Worm (Caenorhabditis elegans): ENCODE measurements around the gene scl-27.

The scl-27 gene

DNA sequence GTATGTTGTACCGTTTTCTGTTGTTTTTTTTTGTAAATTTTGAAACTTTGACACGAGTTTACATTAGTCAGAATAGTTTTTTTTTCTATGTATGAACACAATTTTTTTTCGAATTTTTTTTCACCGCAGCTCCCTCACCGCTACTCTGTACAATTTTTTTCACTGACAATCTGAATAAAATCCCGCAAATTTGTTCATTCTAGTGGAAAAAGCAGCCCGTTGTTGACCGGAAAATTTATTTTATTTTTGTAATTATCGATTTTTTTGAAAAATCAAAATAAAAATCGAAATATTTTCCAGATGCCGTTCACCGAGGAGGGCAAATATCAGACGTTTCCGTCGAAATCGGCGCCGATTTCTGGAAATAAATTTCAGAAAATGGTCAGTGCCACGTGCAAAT, 40.4 kb upstream of the scl-27 start, which contains the start of gene T22H9.1:
TSS of gene T22H9.1 (plus strand) at position 301 of the 400 bp plus-strand sequence.
- no peak for TF ChIP-seq lin-32 (GFP tag; optimal IDR thresholded peaks at IDR 0.05)
- TF ChIP-seq mls-2 (tag; optimal IDR thresholded peaks at IDR 0.05): no peak
- no peak for TF ChIP-seq lin-13 (tag; optimal IDR thresholded peaks at IDR 0.05)
- no peak for TF ChIP-seq ceh-39 (tag; optimal IDR thresholded peaks at IDR 0.05)
- TF ChIP-seq ceh-43 (GFP tag; optimal IDR thresholded peaks at IDR 0.05): no peak
- TF ChIP-seq tbx-8 (GFP tag; optimal IDR thresholded peaks at IDR 0.05): no peak
- TF ChIP-seq mab-5 (tag; optimal IDR thresholded peaks at IDR 0.05): no peak
- no peak for TF ChIP-seq ces-1 (GFP tag; optimal IDR thresholded peaks at IDR 0.05)
- TF ChIP-seq elt-1 (tag; optimal IDR thresholded peaks at IDR 0.05; ENCODE audit: borderline replicate concordance, insufficient read depth): no peak
- TF ChIP-seq snpc-4 (tag; optimal IDR thresholded peaks at IDR 0.05): no peak
- no peak for TF ChIP-seq sptf-1 (tag; optimal IDR thresholded peaks at IDR 0.05)
- TF ChIP-seq elt-3 (tag; optimal IDR thresholded peaks at IDR 0.05): no peak
- TF ChIP-seq nhr-76 (tag; optimal IDR thresholded peaks at IDR 0.05): no peak
- no peak for TF ChIP-seq ham-2 (GFP tag; optimal IDR thresholded peaks at IDR 0.05)
- no peak for TF ChIP-seq nhr-2 (tag; optimal IDR thresholded peaks at IDR 0.05)

DNA sequence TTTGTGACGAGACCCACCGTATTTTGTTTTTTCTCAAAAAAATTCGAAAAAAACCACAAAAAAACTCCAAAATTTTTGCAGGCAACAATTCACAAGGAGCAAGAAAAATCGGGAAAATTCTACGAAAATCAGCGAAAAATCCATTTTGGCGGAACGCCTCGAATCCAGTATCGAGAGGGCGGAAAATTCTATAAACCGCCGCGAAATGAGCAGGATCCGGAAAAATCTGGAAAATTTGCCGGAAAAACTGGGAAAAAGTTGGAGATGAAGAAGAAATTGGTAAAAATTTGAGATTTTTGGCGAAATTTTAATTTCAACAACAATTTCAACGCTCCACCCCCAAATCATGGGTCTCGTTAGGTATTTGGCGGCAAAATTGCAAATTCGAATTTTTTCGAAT, 39.8 kb upstream of the scl-27 start:
- TF ChIP-seq zip-8 (tag; optimal IDR thresholded peaks at IDR 0.05): no peak
- no peak for TF ChIP-seq lin-13 (tag; optimal IDR thresholded peaks at IDR 0.05)
- TF ChIP-seq snpc-4 (tag; optimal IDR thresholded peaks at IDR 0.05): no peak
- TF ChIP-seq pha-4 (tag; optimal IDR thresholded peaks at IDR 0.05): no peak
- TF ChIP-seq nhr-237 (tag; optimal IDR thresholded peaks at IDR 0.05): no peak
- TF ChIP-seq sem-2 (GFP tag; optimal IDR thresholded peaks at IDR 0.05): no peak
- no peak for TF ChIP-seq ham-2 (GFP tag; optimal IDR thresholded peaks at IDR 0.05)
- no peak for TF ChIP-seq nhr-12 (tag; optimal IDR thresholded peaks at IDR 0.05)
- no peak for TF ChIP-seq lsy-2 (tag; optimal IDR thresholded peaks at IDR 0.05)
- no peak for TF ChIP-seq sptf-1 (tag; optimal IDR thresholded peaks at IDR 0.05)
- no peak for TF ChIP-seq tbx-8 (GFP tag; optimal IDR thresholded peaks at IDR 0.05)
- TF ChIP-seq unc-39 (tag; optimal IDR thresholded peaks at IDR 0.05): no peak
- no peak for TF ChIP-seq bed-3 (GFP tag; optimal IDR thresholded peaks at IDR 0.05)
- no peak for TF ChIP-seq mep-1 (tag; optimal IDR thresholded peaks at IDR 0.05)
- TF ChIP-seq nhr-76 (tag; optimal IDR thresholded peaks at IDR 0.05): no peak
- TF ChIP-seq elt-1 (tag; optimal IDR thresholded peaks at IDR 0.05; ENCODE audit: borderline replicate concordance, insufficient read depth): no peak
- TF ChIP-seq unc-62 (GFP tag; optimal IDR thresholded peaks at IDR 0.05): no peak
- no peak for TF ChIP-seq elt-3 (tag; optimal IDR thresholded peaks at IDR 0.05)
- TF ChIP-seq mls-2 (tag; optimal IDR thresholded peaks at IDR 0.05): no peak

DNA sequence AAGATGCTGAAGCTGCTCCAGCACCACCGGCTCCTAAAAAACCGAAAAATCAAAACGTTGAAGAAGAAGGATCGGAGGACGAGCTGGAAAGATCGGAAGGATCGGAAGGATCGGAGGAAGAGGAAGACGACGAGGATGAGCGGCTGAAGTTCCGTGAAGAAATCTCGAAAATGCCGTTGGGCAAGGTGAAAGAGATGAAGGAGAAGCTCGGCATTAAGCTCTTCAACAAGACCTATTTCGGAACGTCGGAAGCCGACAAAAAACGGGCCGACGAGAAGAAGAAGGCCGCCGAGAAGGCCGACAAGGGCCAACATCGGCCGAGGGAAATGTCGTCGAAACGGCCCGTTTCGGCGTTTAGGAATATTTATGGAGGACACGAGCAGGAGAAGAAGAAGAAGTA, 38.5 kb upstream of the scl-27 start:
- no peak for TF ChIP-seq ztf-11 (tag; optimal IDR thresholded peaks at IDR 0.05)
- no peak for TF ChIP-seq mep-1 (tag; optimal IDR thresholded peaks at IDR 0.05)
- no peak for TF ChIP-seq sptf-1 (tag; optimal IDR thresholded peaks at IDR 0.05)
- no peak for TF ChIP-seq ces-1 (GFP tag; optimal IDR thresholded peaks at IDR 0.05)
- no peak for TF ChIP-seq unc-120 (tag; optimal IDR thresholded peaks at IDR 0.05; ENCODE audit: poor library complexity, severe bottlenecking)
- TF ChIP-seq ceh-83 (GFP tag; optimal IDR thresholded peaks at IDR 0.05): no peak
- no peak for TF ChIP-seq blmp-1 (tag; optimal IDR thresholded peaks at IDR 0.05)
- TF ChIP-seq elt-1 (tag; optimal IDR thresholded peaks at IDR 0.05; ENCODE audit: borderline replicate concordance, insufficient read depth): no peak
- TF ChIP-seq snpc-4 (tag; optimal IDR thresholded peaks at IDR 0.05): no peak
- no peak for TF ChIP-seq lsy-2 (tag; optimal IDR thresholded peaks at IDR 0.05)
- no peak for TF ChIP-seq unc-62 (GFP tag; optimal IDR thresholded peaks at IDR 0.05)

DNA sequence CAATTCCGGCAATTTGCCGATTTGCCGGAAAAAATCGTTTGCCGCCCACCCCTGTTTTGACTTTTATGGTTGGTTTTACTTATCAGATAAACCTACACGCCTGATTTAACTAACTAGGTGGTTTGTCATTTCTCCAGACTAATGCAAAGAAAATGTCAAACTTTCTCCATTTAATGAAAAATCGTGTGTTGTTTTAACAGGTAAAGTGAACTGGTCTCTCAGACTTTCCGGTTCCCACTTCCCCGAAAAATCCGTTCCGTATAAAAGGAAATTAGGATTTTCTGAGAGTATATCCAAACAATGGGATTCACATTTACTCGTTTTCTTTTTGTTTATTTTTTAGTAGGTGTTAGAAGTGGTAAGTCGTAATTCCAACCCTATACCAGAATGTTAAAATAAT, 35.2 kb upstream of the scl-27 start, which contains the start of gene mltn-6:
TSS of gene mltn-6 (plus strand) at position 301 of the 400 bp plus-strand sequence.
- TF ChIP-seq M03D4.4 (tag; optimal IDR thresholded peaks at IDR 0.05) (no peak), tbx-8 (GFP tag; optimal IDR thresholded peaks at IDR 0.05) (no peak), nhr-76 (tag; optimal IDR thresholded peaks at IDR 0.05) (no peak), ces-1 (GFP tag; optimal IDR thresholded peaks at IDR 0.05) (no peak), mab-5 (tag; optimal IDR thresholded peaks at IDR 0.05) (no peak), snpc-4 (tag; optimal IDR thresholded peaks at IDR 0.05) (no peak), elt-1 (tag; optimal IDR thresholded peaks at IDR 0.05; ENCODE audit: borderline replicate concordance, insufficient read depth) (no peak), elt-3 (tag; optimal IDR thresholded peaks at IDR 0.05) (no peak), cnd-1 (tag; optimal IDR thresholded peaks at IDR 0.05) (no peak), hlh-1 (tag; optimal IDR thresholded peaks at IDR 0.05) (no peak), ztf-11 (tag; optimal IDR thresholded peaks at IDR 0.05) (no peak), flh-1 (GFP tag; optimal IDR thresholded peaks at IDR 0.05) (no peak), nhr-237 (tag; optimal IDR thresholded peaks at IDR 0.05) (no peak), blmp-1 (tag; optimal IDR thresholded peaks at IDR 0.05) (no peak), ceh-83 (GFP tag; optimal IDR thresholded peaks at IDR 0.05) (no peak), unc-39 (tag; optimal IDR thresholded peaks at IDR 0.05) (no peak), ceh-39 (tag; optimal IDR thresholded peaks at IDR 0.05) (no peak), bed-3 (GFP tag; optimal IDR thresholded peaks at IDR 0.05) (no peak), nhr-2 (tag; optimal IDR thresholded peaks at IDR 0.05) (no peak), lin-13 (tag; optimal IDR thresholded peaks at IDR 0.05) (no peak)

All from whole organism, mixed stage, embryonic.